Worm (Caenorhabditis elegans): Measurements from ENCODE around the gene col-118.
A peak's percentile ranks its signal among the peaks of the same experiment; 100 is the strongest.

ce11 chrIV:8866092-8866491 is 18.1 kb downstream of the col-118 start:
- TF ChIP-seq elt-2 (tag; optimal IDR thresholded peaks at IDR 0.05) (peak; percentile 83), sea-2 (GFP tag; optimal IDR thresholded peaks at IDR 0.05) (no peak), ceh-28 (tag; optimal IDR thresholded peaks at IDR 0.05) (no peak), ama-1 (optimal IDR thresholded peaks at IDR 0.05) (peak; percentile 57), ztf-4 (tag; optimal IDR thresholded peaks at IDR 0.05) (no peak), nhr-77 (tag; optimal IDR thresholded peaks at IDR 0.05) (no peak), pqm-1 (tag; optimal IDR thresholded peaks at IDR 0.05) (peak; percentile 27), nhr-43 (tag; optimal IDR thresholded peaks at IDR 0.05; ENCODE audit: poor library complexity, severe bottlenecking) (no peak), lin-39 (tag; optimal IDR thresholded peaks at IDR 0.05) (peak; percentile 49), egl-27 (tag; optimal IDR thresholded peaks at IDR 0.05) (no peak), nhr-11 (tag; optimal IDR thresholded peaks at IDR 0.05) (no peak), lin-15B (tag; optimal IDR thresholded peaks at IDR 0.05) (peak; percentile 21)

All from whole organism, L3 larva.